Fruit fly (Drosophila melanogaster) whole organism, embryonic: ENCODE measurements around the gene CG17666.

Experiments
- ATbp ChIP-seq: fragments of 200-800 bp; sonication (Bioruptor generic); optimal IDR thresholded peaks from 2 replicates; lab custom pipeline; 2017; ENCODE audit warnings: missing biosample characterization, mild to moderate bottlenecking, missing genetic modification characterization, missing genetic modification reagents
- CG10274 ChIP-seq: fragments of 200-800 bp; sonication (Bioruptor generic); optimal IDR thresholded peaks from 3 replicates; lab custom pipeline; 2017; ENCODE audit warnings: missing biosample characterization, mild to moderate bottlenecking, missing genetic modification characterization
- CG10321 ChIP-seq: fragments of 200-800 bp; sonication (Bioruptor generic); IDR thresholded peaks from 2 replicates; pipeline ENCODE4 v1.3.6; 2022; ENCODE audit warnings: missing biosample characterization, missing genetic modification characterization
- CG10431 ChIP-seq: fragments of 200-800 bp; sonication (Bioruptor generic); optimal IDR thresholded peaks from 3 replicates; lab custom pipeline; 2018; ENCODE audit warnings: missing biosample characterization, mild to moderate bottlenecking, missing genetic modification characterization
- CG13424 ChIP-seq: fragments of 200-800 bp; sonication (Bioruptor generic); optimal IDR thresholded peaks from 2 replicates; lab custom pipeline; 2019; ENCODE audit warnings: missing biosample characterization, mild to moderate bottlenecking, missing genetic modification characterization, moderate library complexity
- CG14441 ChIP-seq: fragments of 200-800 bp; sonication (Bioruptor generic); IDR thresholded peaks from 2 replicates; pipeline ENCODE4 v1.3.6; 2022; ENCODE audit warnings: missing biosample characterization, missing genetic modification characterization
- CG1832 ChIP-seq: fragments of 200-800 bp; sonication (Bioruptor generic); optimal IDR thresholded peaks from 2 replicates; lab custom pipeline; 2017; ENCODE audit warnings: missing biosample characterization, mild to moderate bottlenecking, missing genetic modification characterization, inconsistent platforms
- CG18599 ChIP-seq: fragments of 200-800 bp; sonication (Bioruptor generic); optimal IDR thresholded peaks from 3 replicates; lab custom pipeline; 2017; ENCODE audit warnings: missing biosample characterization, missing genetic modification characterization, mild to moderate bottlenecking, moderate library complexity, missing genetic modification reagents
- CG2116 ChIP-seq: fragments of 200-800 bp; sonication (Bioruptor generic); optimal IDR thresholded peaks from 3 replicates; lab custom pipeline; 2018; ENCODE audit warnings: missing biosample characterization, mild to moderate bottlenecking, missing genetic modification characterization
- CG2712 ChIP-seq: fragments of 200-800 bp; optimal IDR thresholded peaks from 3 replicates; lab custom pipeline; 2019; ENCODE audit warnings: missing biosample characterization, mild to moderate bottlenecking, missing genetic modification characterization, moderate library complexity
- CG31224 ChIP-seq: fragments of 200-800 bp; sonication (Bioruptor generic); IDR thresholded peaks from 2 replicates; pipeline ENCODE4 v1.3.6; 2022; ENCODE audit warnings: missing biosample characterization, missing genetic modification characterization
- CG3163 ChIP-seq: fragments of 200-800 bp; sonication (Bioruptor generic); optimal IDR thresholded peaks from 3 replicates; lab custom pipeline; 2016; ENCODE audit warnings: missing biosample characterization, missing genetic modification characterization
- CG33213 ChIP-seq: fragments of 200-800 bp; sonication (Bioruptor generic); optimal IDR thresholded peaks from 3 replicates; lab custom pipeline; 2016; ENCODE audit warnings: missing biosample characterization, missing genetic modification characterization
- CG4282 ChIP-seq: fragments of 200-800 bp; sonication (Bioruptor generic); optimal IDR thresholded peaks from 2 replicates; lab custom pipeline; 2016; ENCODE audit warnings: missing biosample characterization, missing genetic modification characterization
- CG5953 ChIP-seq: fragments of 200-800 bp; sonication (Bioruptor generic); IDR thresholded peaks from 2 replicates; pipeline ENCODE4 v1.3.6; 2022; ENCODE audit warnings: missing biosample characterization, missing genetic modification characterization
- CG6683 ChIP-seq: fragments of 200-800 bp; sonication (Bioruptor generic); optimal IDR thresholded peaks from 2 replicates; lab custom pipeline; 2017; ENCODE audit warnings: missing biosample characterization, mild to moderate bottlenecking, missing genetic modification characterization, missing genetic modification reagents
- CG6791 ChIP-seq: fragments of 200-800 bp; sonication (Bioruptor generic); IDR thresholded peaks from 3 replicates; pipeline ENCODE4 v1.3.6; 2022; ENCODE audit warnings: missing biosample characterization, missing genetic modification characterization; ENCODE audit not compliant: partially characterized antibody
- CG8281 ChIP-seq: fragments of 200-800 bp; sonication (Bioruptor generic); optimal IDR thresholded peaks from 2 replicates; lab custom pipeline; 2018; ENCODE audit warnings: missing biosample characterization, mild to moderate bottlenecking, missing genetic modification characterization, moderate library complexity
- CTCF ChIP-seq: fragments of 200-800 bp; sonication (Bioruptor generic); optimal IDR thresholded peaks from 2 replicates; lab custom pipeline; 2017; ENCODE audit warnings: missing biosample characterization, mild to moderate bottlenecking, missing genetic modification characterization, moderate library complexity
- E2f2 ChIP-seq: fragments of 200-800 bp; sonication (Bioruptor generic); IDR thresholded peaks from 2 replicates; pipeline ENCODE4 v1.3.6; 2022; ENCODE audit warnings: missing biosample characterization, missing genetic modification characterization
- ERR ChIP-seq: fragments of 200-800 bp; sonication (Bioruptor generic); optimal IDR thresholded peaks from 2 replicates; lab custom pipeline; 2016; ENCODE audit warnings: missing biosample characterization, missing genetic modification characterization
- Ets65A ChIP-seq: fragments of 200-800 bp; sonication (Bioruptor generic); peaks from one replicate; lab custom pipeline; 2016; ENCODE audit warnings: missing biosample characterization, missing genetic modification characterization
- HmgZ ChIP-seq: fragments of 200-800 bp; sonication (Bioruptor generic); optimal IDR thresholded peaks from 2 replicates; lab custom pipeline; 2018; ENCODE audit warnings: missing biosample characterization, mild to moderate bottlenecking, missing genetic modification characterization
- Hmr ChIP-seq: fragments of 200-800 bp; sonication (Bioruptor generic); optimal IDR thresholded peaks from 3 replicates; lab custom pipeline; 2017; ENCODE audit warnings: mild to moderate bottlenecking, missing biosample characterization, missing genetic modification reagents, missing genetic modification characterization
- Jarid2 ChIP-seq: fragments of 200-800 bp; sonication (Bioruptor generic); optimal IDR thresholded peaks from 3 replicates; lab custom pipeline; 2017; ENCODE audit warnings: mild to moderate bottlenecking, missing biosample characterization, missing genetic modification reagents, missing genetic modification characterization
- MBD-R2 ChIP-seq: fragments of 200-800 bp; sonication (Bioruptor generic); IDR thresholded peaks from 2 replicates; pipeline ENCODE4 v1.3.6; 2022; ENCODE audit warnings: missing biosample characterization, missing genetic modification characterization
- Med ChIP-seq: fragments of 200-800 bp; sonication (Bioruptor generic); peaks from one replicate; lab custom pipeline; 2016; ENCODE audit warnings: missing biosample characterization, missing genetic modification characterization, mild to moderate bottlenecking, inconsistent platforms, moderate library complexity
- NK7.1 ChIP-seq: fragments of 200-800 bp; sonication (Bioruptor generic); optimal IDR thresholded peaks from 3 replicates; lab custom pipeline; 2016; ENCODE audit warnings: missing biosample characterization, missing genetic modification characterization
- Oli ChIP-seq: fragments of 200-800 bp; sonication (Bioruptor generic); optimal IDR thresholded peaks from 2 replicates; lab custom pipeline; 2018; ENCODE audit warnings: missing biosample characterization, mild to moderate bottlenecking, missing genetic modification characterization, moderate library complexity
- Sry-δ ChIP-seq: fragments of 200-800 bp; sonication (Bioruptor generic); optimal IDR thresholded peaks from 2 replicates; lab custom pipeline; 2016; ENCODE audit warnings: missing biosample characterization, missing genetic modification characterization
- Xrp1 ChIP-seq: fragments of 200-800 bp; sonication (Bioruptor generic); IDR thresholded peaks from 2 replicates; pipeline ENCODE4 v1.3.6; 2022; ENCODE audit warnings: missing biosample characterization, missing genetic modification characterization
- ase ChIP-seq: fragments of 200-800 bp; sonication (Bioruptor generic); IDR thresholded peaks from 3 replicates; pipeline ENCODE4 v1.3.6; 2022; ENCODE audit warnings: missing biosample characterization, missing genetic modification characterization
- az2 ChIP-seq: fragments of 200-800 bp; sonication (Bioruptor generic); optimal IDR thresholded peaks from 3 replicates; lab custom pipeline; 2016; ENCODE audit warnings: missing biosample characterization, missing genetic modification characterization
- bcd ChIP-seq: fragments of 200-800 bp; sonication (Bioruptor generic); optimal IDR thresholded peaks from 2 replicates; lab custom pipeline; 2017; ENCODE audit warnings: missing biosample characterization, mild to moderate bottlenecking, missing genetic modification characterization
- cas ChIP-seq: fragments of 200-800 bp; sonication (Bioruptor generic); IDR thresholded peaks from 2 replicates; pipeline ENCODE4 v1.3.6; 2022; ENCODE audit warnings: missing biosample characterization, missing genetic modification characterization
- danr ChIP-seq: fragments of 200-800 bp; sonication (Bioruptor generic); IDR thresholded peaks from 2 replicates; pipeline ENCODE4 v1.3.6; 2022; ENCODE audit warnings: missing biosample characterization, missing genetic modification characterization
- esg ChIP-seq: fragments of 200-800 bp; sonication (Bioruptor generic); conservative IDR thresholded peaks from 2 replicates; pipeline ENCODE4 v1.3.6; 2022; ENCODE audit warnings: missing biosample characterization, missing genetic modification characterization
- exex ChIP-seq: fragments of 200-800 bp; sonication (Bioruptor generic); optimal IDR thresholded peaks from 4 replicates; lab custom pipeline; 2018; ENCODE audit warnings: missing biosample characterization, mild to moderate bottlenecking, missing genetic modification characterization, moderate library complexity
- gcm2 ChIP-seq: fragments of 200-800 bp; sonication (Bioruptor generic); optimal IDR thresholded peaks from 2 replicates; lab custom pipeline; 2016; ENCODE audit warnings: missing biosample characterization, missing genetic modification characterization
- gro ChIP-seq: fragments of 200-800 bp; sonication (Bioruptor generic); optimal IDR thresholded peaks from 2 replicates; lab custom pipeline; 2016; ENCODE audit warnings: missing biosample characterization, missing genetic modification characterization
- hth ChIP-seq: fragments of >200 bp; optimal IDR thresholded peaks from 2 replicates; lab custom pipeline; 2017; ENCODE audit warnings: inconsistent platforms
- nerfin-2 ChIP-seq: fragments of 200-800 bp; sonication (Bioruptor generic); IDR thresholded peaks from 2 replicates; pipeline ENCODE4 v1.3.6; 2022; ENCODE audit warnings: missing biosample characterization, missing genetic modification characterization; ENCODE audit not compliant: partially characterized antibody
- otp ChIP-seq: fragments of 200-800 bp; sonication (Bioruptor generic); IDR thresholded peaks from 3 replicates; pipeline ENCODE4, ENCODE4 v1.3.6; 2022; ENCODE audit warnings: missing biosample characterization, missing genetic modification characterization
- pan ChIP-seq, 4 experiments: fragments of >200 bp in 3 of 4; fragments of 200-800 bp in 1 of 4; sonication (Bioruptor generic) in 1 of 4; optimal IDR thresholded peaks in 3 of 4; IDR thresholded peaks in 1 of 4; 2 replicates each; pipeline versions ENCODE4 v1.3.6 to Lab custom; 2017 to 2022; ENCODE audit warnings: missing biosample characterization in 2 of 4, missing genetic modification characterization in 2 of 4, mixed read lengths in 1 of 4
- prd ChIP-seq, 3 experiments: fragments of >200 bp in 2 of 3; fragments of 200-800 bp in 1 of 3; sonication (Bioruptor generic) in 1 of 3; optimal IDR thresholded peaks in 2 of 3; IDR thresholded peaks in 1 of 3; 2 replicates in 2 of 3; 3 replicates in 1 of 3; pipeline versions ENCODE4 v1.3.6 to Lab custom; 2017 to 2022; ENCODE audit warnings: missing biosample characterization in 1 of 3, missing genetic modification characterization in 1 of 3
- sd ChIP-seq: fragments of 200-800 bp; sonication (Bioruptor generic); optimal IDR thresholded peaks from 3 replicates; lab custom pipeline; 2018; ENCODE audit warnings: missing biosample characterization, mild to moderate bottlenecking, missing genetic modification characterization, moderate library complexity
- slou ChIP-seq: fragments of 200-800 bp; sonication (Bioruptor generic); optimal IDR thresholded peaks from 3 replicates; lab custom pipeline; 2016; ENCODE audit warnings: missing biosample characterization, missing genetic modification characterization
- trem ChIP-seq: fragments of 200-800 bp; optimal IDR thresholded peaks from 3 replicates; lab custom pipeline; 2019; ENCODE audit warnings: missing biosample characterization, mild to moderate bottlenecking, missing genetic modification characterization, moderate library complexity
- tup ChIP-seq: fragments of 200-800 bp; sonication (Bioruptor generic); optimal IDR thresholded peaks from 2 replicates; lab custom pipeline; 2016; ENCODE audit warnings: missing biosample characterization, mild to moderate bottlenecking, missing genetic modification characterization, moderate library complexity
- usp ChIP-seq: fragments of >200 bp; optimal IDR thresholded peaks from 2 replicates; lab custom pipeline; 2017; ENCODE audit warnings: missing biosample characterization, missing genetic modification characterization
- vfl ChIP-seq: fragments of 200-800 bp; sonication (Bioruptor generic); optimal IDR thresholded peaks from 2 replicates; lab custom pipeline; 2016; ENCODE audit warnings: missing biosample characterization, missing genetic modification characterization

The CG17666 gene

DNA sequence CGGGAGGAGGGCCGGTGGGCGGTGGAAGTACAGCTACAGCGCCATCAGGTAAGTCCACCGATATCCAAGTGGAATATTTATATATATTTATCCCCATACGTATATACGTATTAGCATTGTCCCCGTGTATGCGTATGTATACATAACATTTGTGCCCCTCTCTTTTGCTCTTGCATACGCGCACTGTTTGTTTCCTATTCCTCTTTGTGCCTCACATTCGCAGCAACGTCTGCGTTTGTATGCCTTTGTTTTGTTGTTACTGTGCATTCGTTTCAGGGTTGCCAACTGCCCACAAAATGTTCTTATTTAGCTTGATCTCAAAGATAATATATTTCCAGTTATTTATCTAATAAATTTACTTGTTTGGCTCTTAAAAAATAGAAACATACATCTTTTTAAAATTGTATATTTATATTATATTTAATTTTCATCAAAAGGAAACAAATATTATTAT is 25.2 kb downstream of the CG17666 start (continued):
- TF ChIP-seq Sry-δ (GFP tag; lab: Kevin White, UChicago) (no peak), CG5953 (GFP tag; lab: Robert Waterston, UW) (no peak), esg (GFP tag; lab: Robert Waterston, UW) (no peak), nerfin-2 (GFP tag; lab: Robert Waterston, UW) (no peak), Jarid2 (GFP tag; lab: Kevin White, UChicago) (no peak), CG2116 (GFP tag; lab: Kevin White, UChicago) (peak; percentile 27), Med (GFP tag; lab: Kevin White, UChicago) (peak; percentile 75), CG2712 (tag; lab: Kevin White, UChicago) (peak; percentile 79), CG4282 (GFP tag; lab: Kevin White, UChicago) (no peak), Hmr (GFP tag; lab: Kevin White, UChicago) (no peak), Ets65A (no peak), NK7.1 (no peak), CG18599 (peak; percentile 73), pan (optimal IDR thresholded peaks at IDR 0.05; lab: Kevin White, UChicago) (no peak), pan (GFP tag; optimal IDR thresholded peaks at IDR 0.05 in 1 of 2, IDR thresholded peaks at IDR 0.05 in 1 of 2) (peak in 1 of 2 experiments; percentile 45), CG6791 (GFP tag; lab: Robert Waterston, UW) (no peak), slou (GFP tag; lab: Kevin White, UChicago) (no peak), Oli (tag; lab: Kevin White, UChicago) (peak; percentile 39), CTCF (peak; percentile 7), gro (no peak), CG13424 (tag; lab: Kevin White, UChicago) (peak; percentile 65), exex (tag; lab: Kevin White, UChicago) (no peak), az2 (GFP tag; lab: Kevin White, UChicago) (peak; percentile 54), CG33213 (GFP tag; lab: Kevin White, UChicago) (peak; percentile 36), CG31224 (GFP tag; lab: Robert Waterston, UW) (no peak), CG14441 (0 out of 2 replicates have a peak, but pooled peaks have one; percentile 14), E2f2 (GFP tag; lab: Robert Waterston, UW) (no peak; the same call in 1 of the 2 replicates), tup (no peak), bcd (GFP tag; lab: Kevin White, UChicago) (no peak), CG10321 (no peak), hth (no peak), CG10431 (GFP tag; lab: Kevin White, UChicago) (peak; percentile 44), CG6683 (GFP tag; lab: Kevin White, UChicago) (peak; percentile 17), ERR (GFP tag; lab: Kevin White, UChicago) (no peak), CG10274 (GFP tag; lab: Kevin White, UChicago) (no peak), danr (GFP tag; lab: Robert Waterston, UW) (no peak), prd (optimal IDR thresholded peaks at IDR 0.05; lab: Kevin White, UChicago) (no peak), prd (GFP tag; IDR thresholded peaks at IDR 0.05; lab: Robert Waterston, UW) (0 out of 3 replicates have a peak, but pooled peaks have one; percentile 34), Xrp1 (GFP tag; lab: Robert Waterston, UW) (peak; percentile 57), CG8281 (tag; lab: Kevin White, UChicago) (no peak), ase (GFP tag; lab: Robert Waterston, UW) (no peak), vfl (GFP tag; lab: Kevin White, UChicago) (no peak), MBD-R2 (GFP tag; lab: Robert Waterston, UW) (peak; percentile 39; the same call in 1 of the 2 replicates), otp (GFP tag; lab: Robert Waterston, UW) (peak; percentile 43; the same call in 1 of the 3 replicates), ATbp (peak; percentile 66), CG3163 (GFP tag; lab: Kevin White, UChicago) (no peak), usp (GFP tag; lab: Kevin White, UChicago) (no peak), trem (peak; percentile 40), HmgZ (tag; lab: Kevin White, UChicago) (peak; percentile 35), sd (no peak), CG1832 (GFP tag; lab: Kevin White, UChicago) (no peak), gcm2 (GFP tag; lab: Kevin White, UChicago) (no peak), cas (GFP tag; lab: Robert Waterston, UW) (no peak)
